Worm (Caenorhabditis elegans) whole organism, mixed stage, embryonic: ENCODE data around the gene Y69H2.1.
A peak's percentile ranks its signal among the peaks of the same experiment; 100 is the strongest.

Source experiments
- M03D4.4 ChIP-seq: sonication (generic microtip); optimal IDR thresholded peaks from 2 replicates; lab custom pipeline; 2017; ENCODE audit warnings: mild to moderate bottlenecking, missing genetic modification characterization, missing compliant biosample characterization
- bed-3 ChIP-seq: fragments of 200-800 bp; sonication (Bioruptor generic); optimal IDR thresholded peaks from 3 replicates; lab custom pipeline; 2018; ENCODE audit warnings: mild to moderate bottlenecking, missing genetic modification characterization, moderate library complexity, missing compliant biosample characterization
- ceh-39 ChIP-seq: fragments of 150-350 bp; optimal IDR thresholded peaks from 2 replicates; lab custom pipeline; 2014; ENCODE audit warnings: missing biosample characterization, missing genetic modification characterization
- ceh-43 ChIP-seq: fragments of 200-800 bp; sonication (Bioruptor generic); optimal IDR thresholded peaks from 2 replicates; lab custom pipeline; 2018; ENCODE audit warnings: mild to moderate bottlenecking, missing genetic modification characterization, moderate library complexity, missing compliant biosample characterization
- ceh-83 ChIP-seq: fragments of 200-800 bp; sonication (Bioruptor generic); optimal IDR thresholded peaks from 2 replicates; lab custom pipeline; 2018; ENCODE audit warnings: mild to moderate bottlenecking, missing genetic modification characterization, missing compliant biosample characterization
- cnd-1 ChIP-seq: fragments of 200-800 bp; sonication (Bioruptor generic); optimal IDR thresholded peaks from 2 replicates; lab custom pipeline; 2018; ENCODE audit warnings: mild to moderate bottlenecking, missing genetic modification characterization, missing compliant biosample characterization
- elt-3 ChIP-seq: fragments of 150-350 bp; optimal IDR thresholded peaks from 2 replicates; lab custom pipeline; 2014; ENCODE audit warnings: missing biosample characterization, missing genetic modification characterization
- flh-1 ChIP-seq: fragments of 200-800 bp; sonication (Bioruptor generic); optimal IDR thresholded peaks from 2 replicates; lab custom pipeline; 2018; ENCODE audit warnings: mild to moderate bottlenecking, missing genetic modification characterization, moderate library complexity, missing compliant biosample characterization
- ham-2 ChIP-seq: fragments of 200-800 bp; sonication (Bioruptor generic); optimal IDR thresholded peaks from 2 replicates; lab custom pipeline; 2018; ENCODE audit warnings: mild to moderate bottlenecking, missing genetic modification characterization, missing compliant biosample characterization
- hlh-1 ChIP-seq: fragments of 150-350 bp; optimal IDR thresholded peaks from 2 replicates; lab custom pipeline; 2014; ENCODE audit warnings: missing biosample characterization, missing genetic modification reagents, missing genetic modification characterization
- lin-13 ChIP-seq: fragments of 150-350 bp; optimal IDR thresholded peaks from 2 replicates; lab custom pipeline; 2014; ENCODE audit warnings: missing biosample characterization, missing genetic modification characterization
- lin-32 ChIP-seq: fragments of 200-800 bp; sonication (Bioruptor generic); optimal IDR thresholded peaks from 2 replicates; lab custom pipeline; 2018; ENCODE audit warnings: mild to moderate bottlenecking, missing genetic modification characterization, missing compliant biosample characterization
- lsy-2 ChIP-seq: fragments of 150-350 bp; optimal IDR thresholded peaks from 2 replicates; lab custom pipeline; 2014; ENCODE audit warnings: missing biosample characterization, missing genetic modification characterization
- mab-5 ChIP-seq: fragments of 150-350 bp; optimal IDR thresholded peaks from 2 replicates; lab custom pipeline; 2014; ENCODE audit warnings: missing biosample characterization, missing genetic modification characterization
- mep-1 ChIP-seq: fragments of 150-350 bp; optimal IDR thresholded peaks from 2 replicates; lab custom pipeline; 2017; ENCODE audit warnings: missing biosample characterization, missing genetic modification reagents, missing genetic modification characterization, inconsistent platforms
- mls-2 ChIP-seq: sonication (generic microtip); optimal IDR thresholded peaks from 2 replicates; lab custom pipeline; 2016; ENCODE audit warnings: mild to moderate bottlenecking, missing genetic modification characterization, moderate library complexity, missing compliant biosample characterization
- nhr-12 ChIP-seq: fragments of 150-350 bp; optimal IDR thresholded peaks from 2 replicates; lab custom pipeline; 2014; ENCODE audit warnings: missing biosample characterization, missing genetic modification characterization
- nhr-2 ChIP-seq: fragments of 150-350 bp; optimal IDR thresholded peaks from 2 replicates; lab custom pipeline; 2014; ENCODE audit warnings: missing biosample characterization, missing genetic modification characterization
- nhr-237 ChIP-seq: fragments of 150-350 bp; optimal IDR thresholded peaks from 2 replicates; lab custom pipeline; 2014; ENCODE audit warnings: missing biosample characterization, missing genetic modification characterization
- nhr-28 ChIP-seq: fragments of 150-350 bp; optimal IDR thresholded peaks from 2 replicates; lab custom pipeline; 2014; ENCODE audit warnings: missing biosample characterization, missing genetic modification characterization
- nhr-76 ChIP-seq: sonication (generic microtip); optimal IDR thresholded peaks from 2 replicates; lab custom pipeline; 2017; ENCODE audit warnings: missing biosample characterization, missing genetic modification characterization
- pha-4 ChIP-seq: fragments of 150-350 bp; optimal IDR thresholded peaks from 2 replicates; lab custom pipeline; 2018; ENCODE audit warnings: missing biosample characterization, missing genetic modification reagents, missing genetic modification characterization
- sem-2 ChIP-seq: fragments of 200-800 bp; sonication (Bioruptor generic); optimal IDR thresholded peaks from 2 replicates; lab custom pipeline; 2018; ENCODE audit warnings: mild to moderate bottlenecking, missing genetic modification characterization, missing compliant biosample characterization
- snpc-4 ChIP-seq: fragments of 150-350 bp; optimal IDR thresholded peaks from 2 replicates; lab custom pipeline; 2014; ENCODE audit warnings: missing biosample characterization, missing genetic modification characterization
- sptf-1 ChIP-seq: sonication (generic microtip); optimal IDR thresholded peaks from 2 replicates; lab custom pipeline; 2017; ENCODE audit warnings: mild to moderate bottlenecking, missing genetic modification characterization, moderate library complexity, missing compliant biosample characterization
- tbx-8 ChIP-seq: fragments of 200-800 bp; sonication (Bioruptor generic); optimal IDR thresholded peaks from 2 replicates; lab custom pipeline; 2018; ENCODE audit warnings: mild to moderate bottlenecking, missing genetic modification characterization, moderate library complexity, missing compliant biosample characterization
- unc-120 ChIP-seq: sonication (generic microtip); optimal IDR thresholded peaks from 2 replicates; lab custom pipeline; 2017; ENCODE audit warnings: missing genetic modification characterization, missing compliant biosample characterization; ENCODE audit not compliant: poor library complexity, severe bottlenecking
- unc-62 ChIP-seq: fragments of 150-350 bp; optimal IDR thresholded peaks from 2 replicates; lab custom pipeline; 2014; ENCODE audit warnings: missing biosample characterization, missing genetic modification reagents, missing genetic modification characterization
- zip-8 ChIP-seq: fragments of 150-350 bp; optimal IDR thresholded peaks from 2 replicates; lab custom pipeline; 2014; ENCODE audit warnings: missing biosample characterization, missing genetic modification characterization

Y69H2.1 gene

ce11 chrV:18587936-18588335 lies 34.4 kb downstream of the Y69H2.1 start:
- TF ChIP-seq nhr-28 (tag; lab: Kevin White, UChicago) (no peak), cnd-1 (tag; lab: Kevin White, UChicago) (no peak), M03D4.4 (no peak), lin-13 (tag; lab: Kevin White, UChicago) (no peak), nhr-237 (tag; lab: Kevin White, UChicago) (no peak), snpc-4 (no peak), nhr-12 (no peak), lin-32 (no peak), nhr-76 (no peak), bed-3 (GFP tag; lab: Kevin White, UChicago) (no peak), sptf-1 (no peak), flh-1 (GFP tag; lab: Kevin White, UChicago) (no peak), lsy-2 (tag; lab: Kevin White, UChicago) (no peak)

- TF ChIP-seq zip-8 (tag; lab: Kevin White, UChicago) = peak; percentile 73
- no peak for TF ChIP-seq hlh-1
- TF ChIP-seq mep-1 (tag; lab: Kevin White, UChicago) = no peak
Measured at ce11 chrV:18586954-18587353, 35.4 kb downstream of the Y69H2.1 start.

ce11 chrV:18585102-18585501 lies 37.3 kb downstream of the Y69H2.1 start:
- no peak for TF ChIP-seq mls-2 (tag; lab: Kevin White, UChicago)
- TF ChIP-seq nhr-2 (tag; lab: Kevin White, UChicago) = no peak
- TF ChIP-seq cnd-1 (tag; lab: Kevin White, UChicago) = no peak
- no peak for TF ChIP-seq pha-4 (tag; lab: Kevin White, UChicago)
- no peak for TF ChIP-seq mab-5
- no peak for TF ChIP-seq lin-32
- no peak for TF ChIP-seq ceh-43 (GFP tag; lab: Kevin White, UChicago)
- TF ChIP-seq ceh-83 (GFP tag; lab: Kevin White, UChicago) = no peak
- no peak for TF ChIP-seq ham-2 (GFP tag; lab: Kevin White, UChicago)
- no peak for TF ChIP-seq sptf-1

ce11 chrV:18582358-18582757 lies 40.0 kb downstream of the Y69H2.1 start, which contains the start of gene txt-14:
TSS of gene txt-14 (plus strand) at chrV:18582658.
- TF ChIP-seq ceh-83 (GFP tag; lab: Kevin White, UChicago) (no peak), ham-2 (GFP tag; lab: Kevin White, UChicago) (no peak), unc-120 (tag; lab: Kevin White, UChicago) (no peak), lin-32 (no peak), tbx-8 (GFP tag; lab: Kevin White, UChicago) (no peak), ceh-43 (GFP tag; lab: Kevin White, UChicago) (no peak), pha-4 (tag; lab: Kevin White, UChicago) (no peak), snpc-4 (no peak), nhr-237 (tag; lab: Kevin White, UChicago) (no peak), M03D4.4 (no peak), mep-1 (tag; lab: Kevin White, UChicago) (no peak), ceh-39 (no peak), sptf-1 (no peak), nhr-2 (tag; lab: Kevin White, UChicago) (no peak), mls-2 (tag; lab: Kevin White, UChicago) (no peak), mab-5 (no peak), lsy-2 (tag; lab: Kevin White, UChicago) (no peak), elt-3 (tag; lab: Kevin White, UChicago) (no peak), bed-3 (GFP tag; lab: Kevin White, UChicago) (no peak), sem-2 (GFP tag; lab: Kevin White, UChicago) (no peak)

- peak; percentile 90 for TF ChIP-seq unc-120 (tag; lab: Kevin White, UChicago)
- no peak for TF ChIP-seq M03D4.4
- no peak for TF ChIP-seq cnd-1 (tag; lab: Kevin White, UChicago)
- TF ChIP-seq hlh-1 = peak; percentile 100
- TF ChIP-seq nhr-2 (tag; lab: Kevin White, UChicago) = no peak
- TF ChIP-seq flh-1 (GFP tag; lab: Kevin White, UChicago) = no peak
- peak; percentile 98 for TF ChIP-seq unc-62
- peak; percentile 55 for TF ChIP-seq mab-5
Measured at ce11 chrV:18581393-18582113, 40.8 kb downstream of the Y69H2.1 start.
